Fruit fly (Drosophila melanogaster): ENCODE measurements around the gene EMC6.

The EMC6 gene

DNA sequence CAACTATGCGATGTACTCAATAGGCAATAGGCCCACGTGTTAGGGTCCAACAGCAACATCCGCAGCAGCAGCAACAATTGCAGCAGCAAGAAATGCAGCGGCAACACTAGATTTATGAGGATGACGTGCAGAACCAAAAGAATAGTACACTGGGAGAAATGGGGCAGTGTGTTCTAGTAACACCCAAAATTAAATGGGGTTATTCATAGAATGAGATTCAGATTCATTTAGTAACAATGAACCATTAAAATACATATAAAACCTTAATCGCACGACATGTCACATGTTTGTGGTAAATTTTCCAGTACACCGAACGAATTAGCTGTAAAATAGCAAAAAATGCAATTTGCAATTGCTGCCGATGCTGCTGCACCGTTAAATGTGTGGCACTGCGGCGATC lies 27.5 kb downstream of the EMC6 start:
- TF ChIP-seq toe (GFP tag; optimal IDR thresholded peaks at IDR 0.05) (no peak), bab1 (GFP tag; optimal IDR thresholded peaks at IDR 0.05) (no peak), Clk (GFP tag; optimal IDR thresholded peaks at IDR 0.05) (no peak), tj (GFP tag; optimal IDR thresholded peaks at IDR 0.05) (no peak), CG12768 (GFP tag; optimal IDR thresholded peaks at IDR 0.05) (no peak), Crg-1 (GFP tag; optimal IDR thresholded peaks at IDR 0.05) (no peak), Mnt (GFP tag; optimal IDR thresholded peaks at IDR 0.05) (no peak), CG14711 (tag; optimal IDR thresholded peaks at IDR 0.05) (no peak), cic (GFP tag; optimal IDR thresholded peaks at IDR 0.05) (no peak), Hr96 (GFP tag; optimal IDR thresholded peaks at IDR 0.05) (no peak)

DNA sequence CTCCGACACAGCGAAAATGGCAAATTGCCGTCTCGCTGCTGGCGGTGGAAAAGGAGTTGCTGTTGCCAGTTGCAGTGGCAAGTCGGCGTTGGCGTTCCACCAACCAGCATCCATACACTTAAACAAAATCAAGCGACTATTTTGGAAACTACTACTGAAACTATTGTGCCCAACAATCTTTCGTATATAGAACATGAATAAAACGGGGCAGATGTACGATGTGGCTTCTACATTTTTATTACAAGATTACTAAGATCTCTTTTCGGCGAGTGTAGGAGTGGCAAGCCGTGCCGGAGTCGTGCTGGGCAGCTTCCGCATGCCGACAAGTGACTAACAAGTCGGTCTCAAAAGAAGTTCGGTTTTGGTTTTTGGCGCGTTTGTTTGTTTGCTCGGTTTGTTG lies 28.3 kb downstream of the EMC6 start:
- TF ChIP-seq CG7045 (GFP tag; optimal IDR thresholded peaks at IDR 0.05) (no peak), Mnt (GFP tag; optimal IDR thresholded peaks at IDR 0.05) (no peak), tj (GFP tag; optimal IDR thresholded peaks at IDR 0.05) (no peak), cnc (optimal IDR thresholded peaks at IDR 0.05) (no peak), Hr96 (GFP tag; optimal IDR thresholded peaks at IDR 0.05) (no peak), CG5204 (GFP tag; optimal IDR thresholded peaks at IDR 0.05) (no peak), kay (GFP tag; ENCODE audit: borderline replicate concordance) (no peak), CG33017 (tag; optimal IDR thresholded peaks at IDR 0.05) (no peak), CG11617 (GFP tag; optimal IDR thresholded peaks at IDR 0.05) (no peak), ovo (GFP tag; optimal IDR thresholded peaks at IDR 0.05) (no peak), CG14711 (tag; optimal IDR thresholded peaks at IDR 0.05) (no peak)

dm6 chr3R:24985029-24985685 lies 39.7 kb downstream of the EMC6 start:
- TF ChIP-seq CG14711 (tag; optimal IDR thresholded peaks at IDR 0.05) (no peak), toe (GFP tag; optimal IDR thresholded peaks at IDR 0.05) (no peak), CG7101 (tag; optimal IDR thresholded peaks at IDR 0.05) (no peak), CG1620 (GFP tag; optimal IDR thresholded peaks at IDR 0.05) (no peak)

DNA sequence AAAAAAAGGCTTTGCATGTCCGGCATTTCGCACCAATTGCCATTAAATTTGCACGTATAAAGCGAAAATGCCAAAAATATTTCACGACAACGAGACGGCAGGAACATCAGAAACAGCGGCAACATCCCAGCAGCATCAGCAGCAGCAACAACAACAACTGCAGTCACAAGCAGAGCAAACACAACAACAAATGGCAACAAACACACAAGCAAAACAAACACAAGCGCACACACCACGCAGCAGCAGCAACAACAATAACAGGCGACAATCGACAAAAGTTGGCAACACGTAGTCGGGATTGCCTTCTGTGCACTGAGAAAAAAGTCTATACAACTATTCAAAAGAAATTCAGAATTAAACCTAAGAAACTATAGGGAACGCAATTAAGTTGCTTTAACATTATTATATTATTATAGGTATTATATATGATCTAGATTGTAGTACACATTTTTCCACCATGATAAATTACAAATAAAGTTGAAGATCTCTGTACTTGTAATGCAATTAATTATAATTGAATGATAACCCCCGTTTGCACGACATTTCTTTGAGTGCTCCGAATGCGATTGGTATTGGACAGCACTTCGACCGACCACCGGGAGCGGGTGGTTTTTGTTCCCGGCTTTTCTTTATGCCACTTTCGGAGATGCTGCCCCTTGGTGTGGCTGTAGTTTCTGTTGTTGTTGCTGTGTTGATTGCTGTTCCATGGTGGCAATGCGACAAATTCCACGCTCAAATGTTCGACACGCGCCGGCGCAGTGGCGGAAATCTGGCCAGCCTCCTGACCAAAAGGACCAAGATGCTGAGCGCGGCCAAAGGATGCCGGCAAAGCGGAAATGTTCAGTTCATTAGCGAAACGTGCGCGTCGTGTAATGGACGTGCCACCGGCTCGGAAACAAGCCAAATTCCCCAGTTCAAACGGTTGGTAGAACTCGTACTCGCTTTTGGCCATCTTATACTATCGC lies 41.0 kb downstream of the EMC6 start, which contains the start of gene tnc:
TSS of gene tnc (plus strand) at position 848 of the 965 bp plus-strand sequence.
- TF ChIP-seq cic (GFP tag; optimal IDR thresholded peaks at IDR 0.05), result no peak
- no peak for TF ChIP-seq CG7045 (GFP tag; optimal IDR thresholded peaks at IDR 0.05)
- TF ChIP-seq pad (GFP tag; optimal IDR thresholded peaks at IDR 0.05), result no peak
- no peak for TF ChIP-seq CG12768 (GFP tag; optimal IDR thresholded peaks at IDR 0.05)
- TF ChIP-seq kay (GFP tag; ENCODE audit: borderline replicate concordance), result no peak
- no peak for TF ChIP-seq CG7101 (tag; optimal IDR thresholded peaks at IDR 0.05)
- TF ChIP-seq ovo (GFP tag; optimal IDR thresholded peaks at IDR 0.05), result no peak
- TF ChIP-seq tj (GFP tag; optimal IDR thresholded peaks at IDR 0.05), result no peak
- no peak for TF ChIP-seq CG1620 (GFP tag; optimal IDR thresholded peaks at IDR 0.05)
- no peak for TF ChIP-seq CG5204 (GFP tag; optimal IDR thresholded peaks at IDR 0.05)
- no peak for TF ChIP-seq Mnt (GFP tag; optimal IDR thresholded peaks at IDR 0.05)
- no peak for TF ChIP-seq CG11617 (GFP tag; optimal IDR thresholded peaks at IDR 0.05)
- no peak for TF ChIP-seq CG14711 (tag; optimal IDR thresholded peaks at IDR 0.05)
- TF ChIP-seq cnc (optimal IDR thresholded peaks at IDR 0.05), result no peak
- TF ChIP-seq bab1 (GFP tag; optimal IDR thresholded peaks at IDR 0.05), result no peak
- TF ChIP-seq Clk (GFP tag; optimal IDR thresholded peaks at IDR 0.05), result no peak
- TF ChIP-seq Hr96 (GFP tag; optimal IDR thresholded peaks at IDR 0.05), result no peak
- no peak for TF ChIP-seq CG33017 (tag; optimal IDR thresholded peaks at IDR 0.05)
- no peak for TF ChIP-seq toe (GFP tag; optimal IDR thresholded peaks at IDR 0.05)

- TF ChIP-seq pad (GFP tag; optimal IDR thresholded peaks at IDR 0.05) (no peak), CG7101 (tag; optimal IDR thresholded peaks at IDR 0.05) (no peak), cnc (optimal IDR thresholded peaks at IDR 0.05) (no peak), tj (GFP tag; optimal IDR thresholded peaks at IDR 0.05) (no peak), toe (GFP tag; optimal IDR thresholded peaks at IDR 0.05) (no peak), cic (GFP tag; optimal IDR thresholded peaks at IDR 0.05) (no peak), CG1620 (GFP tag; optimal IDR thresholded peaks at IDR 0.05) (no peak), CG5204 (GFP tag; optimal IDR thresholded peaks at IDR 0.05) (no peak), bab1 (GFP tag; optimal IDR thresholded peaks at IDR 0.05) (no peak)
Observed at dm6 chr3R:24976144-24976543, 48.7 kb downstream of the EMC6 start.

DNA sequence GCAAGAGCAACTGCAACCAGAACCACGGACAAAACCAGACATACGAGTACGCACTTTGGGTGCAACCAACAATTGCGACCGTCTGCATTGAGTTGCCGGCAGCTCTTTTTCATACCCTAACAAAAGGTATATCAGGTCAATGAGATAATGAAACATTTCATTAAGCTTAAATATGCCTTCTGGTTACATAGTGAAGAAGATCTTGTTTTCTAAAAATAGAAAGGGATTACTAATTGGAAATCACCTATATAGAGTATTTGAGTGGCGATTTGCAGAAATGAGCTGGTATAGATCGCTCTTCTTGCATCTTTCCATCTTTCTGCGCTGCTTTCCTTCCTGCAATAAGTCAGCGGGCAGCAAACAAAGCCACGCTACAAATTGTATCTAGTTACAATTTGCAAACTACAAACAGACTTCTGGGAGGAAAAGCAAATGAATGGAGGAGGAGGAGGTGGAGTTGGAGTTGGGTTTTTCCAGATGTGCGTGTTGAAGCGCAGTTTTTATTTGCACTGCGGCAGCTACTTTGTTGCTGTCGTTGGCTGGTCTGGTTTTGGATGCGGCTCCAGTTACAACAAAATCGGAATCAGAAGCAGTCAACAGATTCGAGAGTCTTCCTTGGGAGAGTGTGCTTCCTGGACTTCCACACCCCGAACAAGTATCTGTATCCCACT lies 49.9 kb downstream of the EMC6 start:
- no peak for TF ChIP-seq CG33017 (tag; optimal IDR thresholded peaks at IDR 0.05)
- TF ChIP-seq CG12768 (GFP tag; optimal IDR thresholded peaks at IDR 0.05), result no peak
- TF ChIP-seq CG5204 (GFP tag; optimal IDR thresholded peaks at IDR 0.05), result no peak
- no peak for TF ChIP-seq cnc (optimal IDR thresholded peaks at IDR 0.05)
- TF ChIP-seq CG7045 (GFP tag; optimal IDR thresholded peaks at IDR 0.05), result no peak
- TF ChIP-seq CG1620 (GFP tag; optimal IDR thresholded peaks at IDR 0.05), result no peak
- no peak for TF ChIP-seq bab1 (GFP tag; optimal IDR thresholded peaks at IDR 0.05)
- no peak for TF ChIP-seq CG14711 (tag; optimal IDR thresholded peaks at IDR 0.05)
- no peak for TF ChIP-seq ovo (GFP tag; optimal IDR thresholded peaks at IDR 0.05)
- TF ChIP-seq cic (GFP tag; optimal IDR thresholded peaks at IDR 0.05), result no peak
- no peak for TF ChIP-seq Mnt (GFP tag; optimal IDR thresholded peaks at IDR 0.05)
- TF ChIP-seq toe (GFP tag; optimal IDR thresholded peaks at IDR 0.05), result no peak
- TF ChIP-seq Clk (GFP tag; optimal IDR thresholded peaks at IDR 0.05), result no peak
- no peak for TF ChIP-seq kay (GFP tag; ENCODE audit: borderline replicate concordance)
- no peak for TF ChIP-seq Hr96 (GFP tag; optimal IDR thresholded peaks at IDR 0.05)
- TF ChIP-seq CG7101 (tag; optimal IDR thresholded peaks at IDR 0.05), result no peak
- TF ChIP-seq tj (GFP tag; optimal IDR thresholded peaks at IDR 0.05), result no peak
- no peak for TF ChIP-seq CG11617 (GFP tag; optimal IDR thresholded peaks at IDR 0.05)
- TF ChIP-seq pad (GFP tag; optimal IDR thresholded peaks at IDR 0.05), result no peak
